Worm (Caenorhabditis elegans) whole organism, L1 larva: ENCODE measurements around the gene sdz-32.

Source experiments
- C34B4.2 ChIP-seq: sonication (generic microtip); optimal IDR thresholded peaks from 2 replicates; lab custom pipeline; 2017; ENCODE audit warnings: mild to moderate bottlenecking, missing genetic modification characterization, missing compliant biosample characterization
- alr-1 ChIP-seq: fragments of 200-800 bp; sonication (Bioruptor generic); optimal IDR thresholded peaks from 2 replicates; lab custom pipeline; 2018; ENCODE audit warnings: borderline replicate concordance, mild to moderate bottlenecking, missing genetic modification characterization, missing compliant biosample characterization
- aly-2 ChIP-seq: fragments of 150-350 bp; optimal IDR thresholded peaks from 2 replicates; lab custom pipeline; 2014; ENCODE audit warnings: missing biosample characterization, missing genetic modification characterization
- ama-1 ChIP-seq: fragments of 150-350 bp; optimal IDR thresholded peaks from 2 replicates; lab custom pipeline; 2014
- ceh-88 ChIP-seq: fragments of 200-800 bp; sonication (Bioruptor generic); IDR thresholded peaks from 2 replicates; pipeline ENCODE4 v1.3.6; 2022; ENCODE audit warnings: missing genetic modification characterization, missing compliant biosample characterization
- ceh-90 ChIP-seq: sonication (generic microtip); optimal IDR thresholded peaks from 2 replicates; lab custom pipeline; 2016; ENCODE audit warnings: missing genetic modification characterization, missing compliant biosample characterization
- ces-1 ChIP-seq: fragments of 150-350 bp; optimal IDR thresholded peaks from 2 replicates; lab custom pipeline; 2014; ENCODE audit warnings: missing biosample characterization, missing genetic modification reagents, missing genetic modification characterization
- dpl-1 ChIP-seq, 3 experiments: fragments of 150-350 bp in 2 of 3; sonication (generic microtip) in 1 of 3; optimal IDR thresholded peaks; 2 replicates each; lab custom pipeline; 2014 to 2017; ENCODE audit warnings: missing biosample characterization in 3 of 3, missing genetic modification characterization in 3 of 3, missing genetic modification reagents in 3 of 3
- efl-1 ChIP-seq, 4 experiments: fragments of 150-350 bp; optimal IDR thresholded peaks in 3 of 4; peaks in 1 of 4; 1 replicate in 1 of 4; 2 replicates in 3 of 4; lab custom pipeline; 2014; ENCODE audit warnings: missing biosample characterization in 2 of 4, missing genetic modification characterization in 2 of 4, missing genetic modification reagents in 2 of 4
- efl-3 ChIP-seq: fragments of 200-800 bp; sonication (Bioruptor generic); optimal IDR thresholded peaks from 2 replicates; lab custom pipeline; 2018; ENCODE audit warnings: mild to moderate bottlenecking, missing genetic modification characterization, missing compliant biosample characterization
- egl-13 ChIP-seq: sonication (generic microtip); optimal IDR thresholded peaks from 2 replicates; lab custom pipeline; 2016; ENCODE audit warnings: missing genotype, missing genetic modification reagents, missing genetic modification characterization, missing compliant biosample characterization
- ets-5 ChIP-seq: fragments of 200-800 bp; sonication (Bioruptor generic); IDR thresholded peaks from 2 replicates; pipeline ENCODE4 v1.3.6; 2022; ENCODE audit warnings: missing genetic modification characterization, missing compliant biosample characterization
- fkh-10 ChIP-seq: sonication (generic microtip); optimal IDR thresholded peaks from 2 replicates; lab custom pipeline; 2017; ENCODE audit warnings: missing biosample characterization, missing genetic modification reagents, missing genetic modification characterization
- fkh-8 ChIP-seq: sonication (generic microtip); optimal IDR thresholded peaks from 2 replicates; lab custom pipeline; 2016; ENCODE audit warnings: mild to moderate bottlenecking, missing genetic modification characterization, missing compliant biosample characterization
- grh-1 ChIP-seq: fragments of 200-800 bp; sonication (Bioruptor generic); IDR thresholded peaks from 2 replicates; pipeline ENCODE4 v1.3.6; 2022; ENCODE audit warnings: missing genetic modification reagents, missing genetic modification characterization, missing compliant biosample characterization
- hlh-17 ChIP-seq: fragments of 200-800 bp; sonication (Bioruptor generic); optimal IDR thresholded peaks from 2 replicates; lab custom pipeline; 2018; ENCODE audit warnings: missing genetic modification characterization, mild to moderate bottlenecking, missing compliant biosample characterization, moderate library complexity, borderline replicate concordance
- hlh-4 ChIP-seq: sonication (generic microtip); optimal IDR thresholded peaks from 2 replicates; lab custom pipeline; 2016; ENCODE audit warnings: mild to moderate bottlenecking, missing genetic modification characterization, missing compliant biosample characterization
- hpl-2 ChIP-seq: fragments of 150-350 bp; optimal IDR thresholded peaks from 2 replicates; lab custom pipeline; 2014; ENCODE audit warnings: missing biosample characterization, missing genetic modification reagents, missing genetic modification characterization
- isw-1 ChIP-seq: fragments of 200-800 bp; sonication (Bioruptor generic); IDR thresholded peaks from 2 replicates; pipeline ENCODE4 v1.3.6; 2022; ENCODE audit warnings: missing genetic modification characterization, missing compliant biosample characterization
- jun-1 ChIP-seq: fragments of 150-350 bp; optimal IDR thresholded peaks from 2 replicates; lab custom pipeline; 2014; ENCODE audit warnings: missing biosample characterization, missing genetic modification reagents, missing genetic modification characterization
- lin-14 ChIP-seq: fragments of 200-800 bp; sonication (Bioruptor generic); optimal IDR thresholded peaks from 2 replicates; lab custom pipeline; 2018; ENCODE audit warnings: mild to moderate bottlenecking, missing genetic modification characterization, moderate library complexity, missing compliant biosample characterization
- lin-35 ChIP-seq, 2 experiments: fragments of 150-350 bp; optimal IDR thresholded peaks; 2 replicates each; lab custom pipeline; 2014; ENCODE audit warnings: missing biosample characterization in 2 of 2, missing genetic modification characterization in 2 of 2, missing genetic modification reagents in 2 of 2
- lir-3 ChIP-seq: sonication (generic microtip); optimal IDR thresholded peaks from 2 replicates; lab custom pipeline; 2016; ENCODE audit warnings: mild to moderate bottlenecking, missing genetic modification characterization, moderate library complexity, missing compliant biosample characterization; ENCODE audit not compliant: poor library complexity
- mab-9 ChIP-seq: fragments of 200-800 bp; sonication (Bioruptor generic); IDR thresholded peaks from 2 replicates; pipeline ENCODE4 v1.3.6; 2022; ENCODE audit warnings: missing genetic modification reagents, missing genetic modification characterization, missing compliant biosample characterization
- nhr-11 ChIP-seq: fragments of 150-350 bp; optimal IDR thresholded peaks from 2 replicates; lab custom pipeline; 2014; ENCODE audit warnings: missing biosample characterization, missing genetic modification characterization
- nhr-12 ChIP-seq: sonication (generic microtip); optimal IDR thresholded peaks from 2 replicates; lab custom pipeline; 2017; ENCODE audit warnings: missing biosample characterization, missing genetic modification characterization
- nhr-19 ChIP-seq: fragments of 200-800 bp; sonication (Bioruptor generic); conservative IDR thresholded peaks from 2 replicates; pipeline ENCODE4 v1.3.6; 2022; ENCODE audit warnings: missing genetic modification characterization, missing compliant biosample characterization
- nhr-237 ChIP-seq: fragments of 150-350 bp; optimal IDR thresholded peaks from 2 replicates; lab custom pipeline; 2014; ENCODE audit warnings: missing biosample characterization, missing genetic modification characterization
- nhr-47 ChIP-seq: sonication (generic microtip); optimal IDR thresholded peaks from 2 replicates; lab custom pipeline; 2016; ENCODE audit warnings: mild to moderate bottlenecking, missing genetic modification characterization, moderate library complexity, missing compliant biosample characterization
- nhr-71 ChIP-seq: sonication (generic microtip); optimal IDR thresholded peaks from 2 replicates; lab custom pipeline; 2016; ENCODE audit warnings: mild to moderate bottlenecking, missing genetic modification characterization, moderate library complexity, missing compliant biosample characterization
- nhr-76 ChIP-seq: sonication (generic microtip); optimal IDR thresholded peaks from 2 replicates; lab custom pipeline; 2017; ENCODE audit warnings: missing biosample characterization, missing genetic modification characterization
- nhr-77 ChIP-seq: fragments of 150-350 bp; optimal IDR thresholded peaks from 2 replicates; lab custom pipeline; 2014; ENCODE audit warnings: missing biosample characterization, missing genetic modification characterization
- nhr-85 ChIP-seq: sonication (generic microtip); peaks from one replicate; lab custom pipeline; 2016; ENCODE audit warnings: missing genetic modification characterization, inconsistent platforms, missing compliant biosample characterization
- pag-3 ChIP-seq: sonication (generic microtip); optimal IDR thresholded peaks from 2 replicates; lab custom pipeline; 2017; ENCODE audit warnings: missing genetic modification characterization, mild to moderate bottlenecking, missing compliant biosample characterization, antibody characterized with exemption, borderline replicate concordance; ENCODE audit not compliant: insufficient read depth
- snu-23 ChIP-seq: sonication (generic microtip); optimal IDR thresholded peaks from 2 replicates; lab custom pipeline; 2016; ENCODE audit warnings: missing genetic modification characterization, missing compliant biosample characterization
- sox-4 ChIP-seq: sonication (generic microtip); optimal IDR thresholded peaks from 2 replicates; lab custom pipeline; 2016; ENCODE audit warnings: missing genetic modification characterization, missing compliant biosample characterization
- tbx-2 ChIP-seq: sonication (generic microtip); optimal IDR thresholded peaks from 2 replicates; lab custom pipeline; 2016; ENCODE audit warnings: missing genetic modification characterization, missing compliant biosample characterization
- tlp-1 ChIP-seq: fragments of 150-350 bp; optimal IDR thresholded peaks from 2 replicates; lab custom pipeline; 2014; ENCODE audit warnings: missing biosample characterization, missing genetic modification characterization
- unc-130 ChIP-seq: fragments of 150-350 bp; optimal IDR thresholded peaks from 2 replicates; lab custom pipeline; 2017; ENCODE audit warnings: missing biosample characterization, missing genetic modification characterization, inconsistent platforms
- unc-30 ChIP-seq: sonication (generic microtip); optimal IDR thresholded peaks from 2 replicates; lab custom pipeline; 2017; ENCODE audit warnings: missing biosample characterization, missing genetic modification characterization
- unc-98 ChIP-seq: fragments of 200-800 bp; sonication (Bioruptor generic); IDR thresholded peaks from 2 replicates; pipeline ENCODE4 v1.3.6; 2022; ENCODE audit warnings: missing genetic modification characterization, missing compliant biosample characterization
- vab-15 ChIP-seq: sonication (generic microtip); optimal IDR thresholded peaks from 2 replicates; lab custom pipeline; 2017; ENCODE audit warnings: missing genotype, mild to moderate bottlenecking, missing genetic modification characterization, missing compliant biosample characterization
- xbp-1 ChIP-seq: sonication (generic microtip); optimal IDR thresholded peaks from 2 replicates; lab custom pipeline; 2016; ENCODE audit warnings: missing genetic modification characterization, missing compliant biosample characterization
- zag-1 ChIP-seq: fragments of 150-350 bp; optimal IDR thresholded peaks from 2 replicates; lab custom pipeline; 2014; ENCODE audit warnings: missing biosample characterization, missing genetic modification characterization
- zip-4 ChIP-seq: fragments of 200-800 bp; sonication (Bioruptor generic); optimal IDR thresholded peaks from 2 replicates; lab custom pipeline; 2018; ENCODE audit warnings: mild to moderate bottlenecking, missing genetic modification characterization, moderate library complexity, missing compliant biosample characterization
- ztf-11 ChIP-seq, 2 experiments: sonication (generic microtip); optimal IDR thresholded peaks; 2 replicates each; lab custom pipeline; 2016 to 2017; ENCODE audit warnings: missing genetic modification characterization in 2 of 2, missing biosample characterization in 1 of 2, missing compliant biosample characterization in 1 of 2

Gene sdz-32

DNA sequence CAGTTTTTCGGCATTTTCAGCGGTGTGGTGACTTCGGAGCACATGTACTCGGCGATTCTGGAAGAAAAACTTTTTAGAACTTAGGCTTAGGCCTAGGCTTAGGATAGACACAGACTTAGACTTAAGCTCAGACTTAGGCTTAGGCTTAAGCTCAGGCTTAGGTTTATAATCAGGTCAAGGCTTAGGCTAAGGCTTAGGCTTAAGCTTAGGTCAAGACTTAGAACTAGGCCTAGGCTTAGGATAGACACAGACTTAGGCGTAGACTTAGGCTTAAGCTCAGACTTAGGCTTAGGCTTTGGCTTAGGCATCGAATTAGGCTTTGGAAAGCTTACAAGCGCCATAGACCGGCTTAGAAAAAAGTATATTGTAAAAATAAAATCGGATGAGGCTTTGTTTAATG, 2.7 kb downstream of the sdz-32 start:
- no peak for TF ChIP-seq nhr-71 (tag; lab: Kevin White, UChicago)
- no peak for TF ChIP-seq hlh-17 (GFP tag; lab: Kevin White, UChicago)
- no peak for TF ChIP-seq efl-3
- TF ChIP-seq nhr-85 (tag; lab: Kevin White, UChicago), result no peak

- TF ChIP-seq nhr-76 (tag; lab: Kevin White, UChicago) (no peak), unc-98 (GFP tag; lab: Robert Waterston, UW) (no peak)
Observed at ce11 chrII:3477171-3477570, 3.3 kb downstream of the sdz-32 start, which contains the start of gene fbxb-104. Gene fbxb-104 (minus strand): TSS chrII:3477271.

- TF ChIP-seq nhr-19, result no peak
- no peak for TF ChIP-seq dpl-1 (GFP tag; optimal IDR thresholded peaks at IDR 0.05; lab: Kevin White, UChicago)
- no peak for TF ChIP-seq nhr-12 (tag; lab: Kevin White, UChicago)
- no peak for TF ChIP-seq tlp-1 (tag; lab: Kevin White, UChicago)
- no peak for TF ChIP-seq nhr-47 (tag; lab: Kevin White, UChicago)
- no peak for TF ChIP-seq ces-1 (GFP tag; lab: Kevin White, UChicago)
- no peak for TF ChIP-seq jun-1
- TF ChIP-seq zip-4 (GFP tag; lab: Kevin White, UChicago), result no peak
- no peak for TF ChIP-seq vab-15 (tag; lab: Kevin White, UChicago)
- TF ChIP-seq alr-1, result no peak
- TF ChIP-seq fkh-8 (tag; lab: Kevin White, UChicago), result no peak
Observed at ce11 chrII:3481584-3481983, 7.7 kb downstream of the sdz-32 start, which contains the start of gene Y49F6B.8. Gene Y49F6B.8 (minus strand): TSS chrII:3481684.

ce11 chrII:3482231-3482630, 8.4 kb downstream of the sdz-32 start, which contains the start of gene smu-2:
Gene smu-2 (plus strand): TSS chrII:3482408.
- TF ChIP-seq ceh-90 (tag; lab: Kevin White, UChicago) (peak; percentile 84), ztf-11 (tag; optimal IDR thresholded peaks at IDR 0.05; lab: Kevin White, UChicago) (peak in 1 of 2 experiments; percentile 77), tlp-1 (tag; lab: Kevin White, UChicago) (no peak), hpl-2 (GFP tag; lab: Kevin White, UChicago) (no peak), nhr-11 (tag; lab: Kevin White, UChicago) (no peak), nhr-47 (tag; lab: Kevin White, UChicago) (no peak), unc-30 (tag; lab: Kevin White, UChicago) (no peak), xbp-1 (tag; lab: Kevin White, UChicago) (peak; percentile 62), tbx-2 (peak; percentile 71), sox-4 (tag; lab: Kevin White, UChicago) (peak; percentile 66), C34B4.2 (tag; lab: Kevin White, UChicago) (no peak), nhr-77 (tag; lab: Kevin White, UChicago) (no peak), unc-130 (tag; lab: Kevin White, UChicago) (no peak), hlh-17 (GFP tag; lab: Kevin White, UChicago) (no peak), zag-1 (no peak), hlh-4 (no peak), nhr-12 (tag; lab: Kevin White, UChicago) (no peak), nhr-85 (tag; lab: Kevin White, UChicago) (peak; percentile 83), fkh-8 (tag; lab: Kevin White, UChicago) (peak; percentile 65), efl-1 (optimal IDR thresholded peaks at IDR 0.05; lab: Kevin White, UChicago) (peak; percentile 71 to 73), efl-1 (GFP tag; optimal IDR thresholded peaks at IDR 0.05 in 1 of 2; lab: Kevin White, UChicago) (peak; percentile 71 to 96), snu-23 (no peak), ama-1 (lab: Kevin White, UChicago) (no peak), pag-3 (no peak), aly-2 (no peak), lin-14 (GFP tag; lab: Kevin White, UChicago) (no peak), lir-3 (tag; lab: Kevin White, UChicago) (peak; percentile 87), isw-1 (peak; percentile 68), zip-4 (GFP tag; lab: Kevin White, UChicago) (no peak), nhr-237 (peak; percentile 39), fkh-10 (GFP tag; lab: Kevin White, UChicago) (peak; percentile 44), egl-13 (tag; lab: Kevin White, UChicago) (peak; percentile 25), ceh-88 (no peak), lin-35 (GFP tag; optimal IDR thresholded peaks at IDR 0.05; lab: Kevin White, UChicago) (peak; percentile 51 to 70), grh-1 (GFP tag; lab: Robert Waterston, UW) (no peak), ets-5 (GFP tag; lab: Robert Waterston, UW) (no peak), mab-9 (GFP tag; lab: Robert Waterston, UW) (peak; percentile 54)
